Fruit fly (Drosophila melanogaster): ENCODE results near the gene CG9109.

The CG9109 gene

DNA sequence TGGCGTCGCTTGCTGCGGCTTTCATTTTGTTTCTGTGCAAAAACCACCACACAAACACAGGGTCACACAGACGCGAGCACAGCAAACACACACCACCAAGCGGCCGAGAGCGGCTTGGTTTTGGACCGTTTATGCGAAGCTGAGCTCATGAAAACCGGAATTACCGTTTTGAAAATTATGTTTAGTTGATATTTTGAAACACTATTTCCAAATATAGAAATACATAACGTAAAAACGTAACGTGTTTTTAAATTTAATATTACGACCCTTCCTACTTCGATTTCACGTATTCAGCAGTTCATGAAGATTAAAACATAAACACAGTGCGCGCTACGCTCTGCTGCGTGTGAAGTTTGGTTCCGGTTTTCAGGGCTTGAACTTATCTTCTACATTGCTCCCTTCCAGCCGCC, 17.0 kb upstream of the CG9109 start (continued):
- TF ChIP-seq bcd (GFP tag; optimal IDR thresholded peaks at IDR 0.05), result peak; percentile 94
- TF ChIP-seq CG32532 (GFP tag; IDR thresholded peaks at IDR 0.05), result peak; percentile 95
- peak; percentile 95 for TF ChIP-seq Dek (tag; optimal IDR thresholded peaks at IDR 0.05)
- TF ChIP-seq dan (GFP tag; IDR thresholded peaks at IDR 0.05), result no peak
- TF ChIP-seq CG8089 (GFP tag; optimal IDR thresholded peaks at IDR 0.05), result peak; percentile 85
- TF ChIP-seq HmgD (GFP tag; optimal IDR thresholded peaks at IDR 0.05), result peak; percentile 69
- TF ChIP-seq sens (GFP tag), result peak; percentile 99
- TF ChIP-seq maf-S (GFP tag; optimal IDR thresholded peaks at IDR 0.05), result peak; percentile 91
- TF ChIP-seq CG4424 (GFP tag; optimal IDR thresholded peaks at IDR 0.05), result peak; percentile 95
- TF ChIP-seq CG3281 (GFP tag; optimal IDR thresholded peaks at IDR 0.05), result peak; percentile 97
- 0 out of 2 replicates have a peak, but pooled peaks have one; percentile 20 for TF ChIP-seq Dref (GFP tag; IDR thresholded peaks at IDR 0.05)
- peak; percentile 79 for TF ChIP-seq NFAT (GFP tag; IDR thresholded peaks at IDR 0.05)
- no peak for TF ChIP-seq CG16813 (GFP tag; IDR thresholded peaks at IDR 0.05; ENCODE audit: partially characterized antibody)
- TF ChIP-seq abd-A (tag; optimal IDR thresholded peaks at IDR 0.05), result no peak
- TF ChIP-seq CG10274 (GFP tag; optimal IDR thresholded peaks at IDR 0.05), result peak; percentile 84
- peak; percentile 96 for TF ChIP-seq CG1233 (GFP tag; optimal IDR thresholded peaks at IDR 0.05)
- TF ChIP-seq Bteb2 (GFP tag; optimal IDR thresholded peaks at IDR 0.05), result peak; percentile 94
- TF ChIP-seq gce (GFP tag; IDR thresholded peaks at IDR 0.05), result peak; percentile 91
- peak; percentile 96 for TF ChIP-seq Blimp-1 (GFP tag; optimal IDR thresholded peaks at IDR 0.05)
- TF ChIP-seq CG5953 (GFP tag; IDR thresholded peaks at IDR 0.05), result peak; percentile 90
- TF ChIP-seq wor (GFP tag; IDR thresholded peaks at IDR 0.05), result peak; percentile 91
- TF ChIP-seq Scr (GFP tag; IDR thresholded peaks at IDR 0.05; ENCODE audit: partially characterized antibody), result no peak
- TF ChIP-seq CG8290 (GFP tag; optimal IDR thresholded peaks at IDR 0.05), result peak; percentile 88
- TF ChIP-seq CG8290 (tag; optimal IDR thresholded peaks at IDR 0.05), result peak; percentile 84 to 98
- no peak for TF ChIP-seq Dp (GFP tag; optimal IDR thresholded peaks at IDR 0.05)
- peak; percentile 96 for TF ChIP-seq CG13624 (GFP tag; optimal IDR thresholded peaks at IDR 0.05)
- TF ChIP-seq cato (GFP tag; optimal IDR thresholded peaks at IDR 0.05; ENCODE audit: borderline replicate concordance), result peak; percentile 82
- peak; percentile 90 for TF ChIP-seq CG10654 (GFP tag; optimal IDR thresholded peaks at IDR 0.05)
- peak; percentile 85 for TF ChIP-seq CG4282 (GFP tag; optimal IDR thresholded peaks at IDR 0.05)
- TF ChIP-seq CG2712 (tag; optimal IDR thresholded peaks at IDR 0.05), result peak; percentile 98
- TF ChIP-seq prd (optimal IDR thresholded peaks at IDR 0.05), result no peak
- TF ChIP-seq prd (GFP tag; IDR thresholded peaks at IDR 0.05), result peak; percentile 84
- no peak for TF ChIP-seq Dfd (GFP tag; optimal IDR thresholded peaks at IDR 0.05)
- TF ChIP-seq nmo (GFP tag; optimal IDR thresholded peaks at IDR 0.05), result peak; percentile 96
- peak; percentile 81 for TF ChIP-seq dimm (GFP tag; IDR thresholded peaks at IDR 0.05)
- peak; percentile 75 for TF ChIP-seq Usf (GFP tag; optimal IDR thresholded peaks at IDR 0.05)
- peak; percentile 96 for TF ChIP-seq scrt (GFP tag; optimal IDR thresholded peaks at IDR 0.05)
- TF ChIP-seq ac (GFP tag; optimal IDR thresholded peaks at IDR 0.05), result peak; percentile 79
- peak; percentile 79 for TF ChIP-seq gsb (GFP tag; IDR thresholded peaks at IDR 0.05)
- TF ChIP-seq CG1602 (GFP tag; optimal IDR thresholded peaks at IDR 0.05), result peak; percentile 87
- no peak for TF ChIP-seq nerfin-2 (GFP tag; IDR thresholded peaks at IDR 0.05; ENCODE audit: partially characterized antibody)
- TF ChIP-seq Optix (GFP tag; IDR thresholded peaks at IDR 0.05), result peak; percentile 91
- peak; percentile 72 for TF ChIP-seq psq (GFP tag; optimal IDR thresholded peaks at IDR 0.05)
- peak; percentile 99 for TF ChIP-seq CG13296 (GFP tag; optimal IDR thresholded peaks at IDR 0.05)
- TF ChIP-seq emc (GFP tag; optimal IDR thresholded peaks at IDR 0.05), result peak; percentile 82
- peak; percentile 64; the same call in 2 of the 3 replicates for TF ChIP-seq z (GFP tag; IDR thresholded peaks at IDR 0.05)
- TF ChIP-seq Hr78 (GFP tag; optimal IDR thresholded peaks at IDR 0.05), result peak in 1 of 2 experiments; percentile 97
- TF ChIP-seq ssp (GFP tag; IDR thresholded peaks at IDR 0.05), result peak; percentile 78
- TF ChIP-seq aop (GFP tag; IDR thresholded peaks at IDR 0.05), result 0 out of 2 replicates have a peak, but pooled peaks have one; percentile 31
- peak; percentile 89 for TF ChIP-seq NC2β (GFP tag; optimal IDR thresholded peaks at IDR 0.05)
- TF ChIP-seq ERR (GFP tag; optimal IDR thresholded peaks at IDR 0.05), result peak; percentile 95
- TF ChIP-seq inv (GFP tag; IDR thresholded peaks at IDR 0.05; ENCODE audit: partially characterized antibody), result no peak
